1 fruit fly cellular context compared by ENCODE assay signal in genomic region chr3L:16844920-16845573, dm6.
A peak's percentile ranks its signal among the peaks of the same experiment; 100 is the strongest.
TF ChIP-seq lines count a peak whose summit lies in the region.

kud (minus strand) TSS chr3L:16844991.
Zcchc7 (plus strand) TSS chr3L:16845386.

TF ChIP-seq in whole organism, embryonic, 481 proteins besides CTCF, POLR2A, EP300 and RAD21 (continued from another document and continues in another):
- TF ChIP-seq CG13296 (GFP tag; optimal IDR thresholded peaks at IDR 0.05; lab: Kevin White, UChicago), result no peak
- TF ChIP-seq CG6791 (GFP tag; IDR thresholded peaks at IDR 0.05; lab: Robert Waterston, UW; ENCODE audit: partially characterized antibody), result no peak; the same call in 2 of the 3 replicates
- peak; percentile 28 for TF ChIP-seq fu2 (GFP tag; optimal IDR thresholded peaks at IDR 0.05; lab: Kevin White, UChicago)
- TF ChIP-seq CG15269 (tag; optimal IDR thresholded peaks at IDR 0.05; lab: Kevin White, UChicago), result no peak
- TF ChIP-seq nom (GFP tag; optimal IDR thresholded peaks at IDR 0.05; lab: Kevin White, UChicago), result peak; percentile 22
- no peak for TF ChIP-seq trh (GFP tag; optimal IDR thresholded peaks at IDR 0.05; lab: Kevin White, UChicago)
- no peak for TF ChIP-seq Stat92E (GFP tag; optimal IDR thresholded peaks at IDR 0.05; lab: Kevin White, UChicago)
- no peak for TF ChIP-seq ash1 (GFP tag; optimal IDR thresholded peaks at IDR 0.05; lab: Kevin White, UChicago)
- TF ChIP-seq CG11504 (tag; optimal IDR thresholded peaks at IDR 0.05; lab: Kevin White, UChicago), result no peak
- TF ChIP-seq Doc3 (GFP tag; IDR thresholded peaks at IDR 0.05; lab: Robert Waterston, UW; ENCODE audit: partially characterized antibody), result no peak
- no peak for TF ChIP-seq Doc2 (GFP tag; IDR thresholded peaks at IDR 0.05; lab: Robert Waterston, UW)
- TF ChIP-seq chif (GFP tag; optimal IDR thresholded peaks at IDR 0.05; lab: Kevin White, UChicago), result peak in 1 of 2 experiments; percentile 59
- peak; percentile 58 for TF ChIP-seq Dad (GFP tag; optimal IDR thresholded peaks at IDR 0.05; lab: Kevin White, UChicago)
- TF ChIP-seq sna (GFP tag; IDR thresholded peaks at IDR 0.05; lab: Robert Waterston, UW; ENCODE audit: partially characterized antibody), result peak; percentile 18; the same call in 1 of the 2 replicates
- TF ChIP-seq CG8765 (GFP tag; IDR thresholded peaks at IDR 0.05; lab: Robert Waterston, UW), result no peak
- peak; percentile 30 for TF ChIP-seq Sin3A (optimal IDR thresholded peaks at IDR 0.05; lab: Kevin White, UChicago)
- peak; percentile 21 for TF ChIP-seq CG8388 (GFP tag; optimal IDR thresholded peaks at IDR 0.05; lab: Kevin White, UChicago)
- TF ChIP-seq Dp (GFP tag; optimal IDR thresholded peaks at IDR 0.05; lab: Kevin White, UChicago), result peak; percentile 20
- peak; percentile 38 for TF ChIP-seq Bdp1 (GFP tag; optimal IDR thresholded peaks at IDR 0.05; lab: Kevin White, UChicago)
- peak; percentile 32 for TF ChIP-seq ERR (GFP tag; optimal IDR thresholded peaks at IDR 0.05; lab: Kevin White, UChicago)
- no peak for TF ChIP-seq Ravus (GFP tag; IDR thresholded peaks at IDR 0.05; lab: Robert Waterston, UW)
- no peak for TF ChIP-seq CG11398 (GFP tag; optimal IDR thresholded peaks at IDR 0.05; lab: Kevin White, UChicago)
- TF ChIP-seq slp2 (GFP tag; optimal IDR thresholded peaks at IDR 0.05; lab: Kevin White, UChicago), result no peak
- TF ChIP-seq tgo (GFP tag; IDR thresholded peaks at IDR 0.05; lab: Robert Waterston, UW), result no peak
- no peak for TF ChIP-seq bcd (GFP tag; optimal IDR thresholded peaks at IDR 0.05; lab: Kevin White, UChicago)
- peak; percentile 39 for TF ChIP-seq CHES-1-like (GFP tag; optimal IDR thresholded peaks at IDR 0.05; lab: Kevin White, UChicago)
- 0 out of 2 replicates have a peak, but pooled peaks have one; percentile 10 for TF ChIP-seq ato (GFP tag; IDR thresholded peaks at IDR 0.05; lab: Robert Waterston, UW; ENCODE audit: partially characterized antibody)
- TF ChIP-seq stc (GFP tag; IDR thresholded peaks at IDR 0.05; lab: Robert Waterston, UW), result no peak
- no peak for TF ChIP-seq CG17568 (GFP tag; optimal IDR thresholded peaks at IDR 0.05; lab: Kevin White, UChicago)
- TF ChIP-seq CG13123 (GFP tag; optimal IDR thresholded peaks at IDR 0.05; lab: Kevin White, UChicago), result peak; percentile 2
- TF ChIP-seq Neu2 (GFP tag; optimal IDR thresholded peaks at IDR 0.05; lab: Kevin White, UChicago; ENCODE audit: borderline replicate concordance), result no peak
- TF ChIP-seq Pdp1 (GFP tag; optimal IDR thresholded peaks at IDR 0.05; lab: Kevin White, UChicago), result peak in 1 of 2 experiments; percentile 52
- TF ChIP-seq lab (GFP tag; optimal IDR thresholded peaks at IDR 0.05; lab: Kevin White, UChicago), result no peak
- TF ChIP-seq CG18599 (GFP tag; optimal IDR thresholded peaks at IDR 0.05; lab: Kevin White, UChicago), result no peak
- peak; percentile 64 for TF ChIP-seq CG3281 (GFP tag; optimal IDR thresholded peaks at IDR 0.05; lab: Kevin White, UChicago)
- TF ChIP-seq CG6175 (GFP tag; IDR thresholded peaks at IDR 0.05; lab: Robert Waterston, UW), result no peak
- no peak for TF ChIP-seq caup (GFP tag; optimal IDR thresholded peaks at IDR 0.05; lab: Kevin White, UChicago; ENCODE audit: severe bottlenecking)
- no peak for TF ChIP-seq z (GFP tag; IDR thresholded peaks at IDR 0.05; lab: Robert Waterston, UW)
- no peak for TF ChIP-seq knrl (GFP tag; IDR thresholded peaks at IDR 0.05; lab: Robert Waterston, UW; ENCODE audit: partially characterized antibody)
- no peak for TF ChIP-seq btn (GFP tag; optimal IDR thresholded peaks at IDR 0.05; lab: Kevin White, UChicago)
- TF ChIP-seq Kr (GFP tag; optimal IDR thresholded peaks at IDR 0.05; lab: Kevin White, UChicago), result no peak
- TF ChIP-seq CG11695 (GFP tag; IDR thresholded peaks at IDR 0.05; lab: Robert Waterston, UW), result no peak
- peak; percentile 22; the same call in 1 of the 2 replicates for TF ChIP-seq CG14441 (GFP tag; IDR thresholded peaks at IDR 0.05; lab: Robert Waterston, UW)
- TF ChIP-seq zf30C (GFP tag; optimal IDR thresholded peaks at IDR 0.05; lab: Kevin White, UChicago), result peak; percentile 17
- TF ChIP-seq CG17612 (GFP tag; IDR thresholded peaks at IDR 0.05; lab: Robert Waterston, UW), result no peak
- TF ChIP-seq gfzf (GFP tag; optimal IDR thresholded peaks at IDR 0.05; lab: Kevin White, UChicago), result no peak
- peak; percentile 13 for TF ChIP-seq CG16863 (GFP tag; optimal IDR thresholded peaks at IDR 0.05; lab: Kevin White, UChicago)
- no peak for TF ChIP-seq H15 (GFP tag; IDR thresholded peaks at IDR 0.05; lab: Robert Waterston, UW)
- TF ChIP-seq CG7271 (tag; optimal IDR thresholded peaks at IDR 0.05; lab: Kevin White, UChicago), result no peak
- TF ChIP-seq Awh (GFP tag; IDR thresholded peaks at IDR 0.05; lab: Robert Waterston, UW), result no peak
- peak; percentile 39; the same call in 1 of the 2 replicates for TF ChIP-seq MBD-R2 (GFP tag; IDR thresholded peaks at IDR 0.05; lab: Robert Waterston, UW)
- TF ChIP-seq Bgb (GFP tag; IDR thresholded peaks at IDR 0.05; lab: Robert Waterston, UW; ENCODE audit: partially characterized antibody), result no peak
- no peak for TF ChIP-seq Hr78 (GFP tag; optimal IDR thresholded peaks at IDR 0.05; lab: Kevin White, UChicago)
- TF ChIP-seq grn (GFP tag; optimal IDR thresholded peaks at IDR 0.05; lab: Kevin White, UChicago), result no peak
- peak; percentile 39; the same call in 1 of the 2 replicates for TF ChIP-seq CG13287 (GFP tag; IDR thresholded peaks at IDR 0.05; lab: Robert Waterston, UW; ENCODE audit: partially characterized antibody)
- peak; percentile 12; the same call in 1 of the 2 replicates for TF ChIP-seq sisA (GFP tag; IDR thresholded peaks at IDR 0.05; lab: Robert Waterston, UW)
- TF ChIP-seq aop (GFP tag; IDR thresholded peaks at IDR 0.05; lab: Robert Waterston, UW), result no peak
- TF ChIP-seq ken (GFP tag; IDR thresholded peaks at IDR 0.05; lab: Robert Waterston, UW), result no peak
- no peak for TF ChIP-seq CG34422 (GFP tag; IDR thresholded peaks at IDR 0.05; lab: Robert Waterston, UW)
- no peak for TF ChIP-seq Gug (GFP tag; IDR thresholded peaks at IDR 0.05; lab: Robert Waterston, UW)
- TF ChIP-seq Myb (GFP tag; optimal IDR thresholded peaks at IDR 0.05; lab: Kevin White, UChicago), result peak; percentile 21
- no peak for TF ChIP-seq chinmo (GFP tag; IDR thresholded peaks at IDR 0.05; lab: Robert Waterston, UW; ENCODE audit: partially characterized antibody)
- no peak for TF ChIP-seq CG2875 (GFP tag; optimal IDR thresholded peaks at IDR 0.05; lab: Kevin White, UChicago)
- peak; percentile 42 for TF ChIP-seq Nf-YB (GFP tag; optimal IDR thresholded peaks at IDR 0.05; lab: Kevin White, UChicago)
- peak; percentile 43 for TF ChIP-seq CG1233 (GFP tag; optimal IDR thresholded peaks at IDR 0.05; lab: Kevin White, UChicago)
- TF ChIP-seq jing (GFP tag; optimal IDR thresholded peaks at IDR 0.05; lab: Kevin White, UChicago), result no peak
- TF ChIP-seq CG10267 (tag; optimal IDR thresholded peaks at IDR 0.05; lab: Kevin White, UChicago), result peak; percentile 69
- peak; percentile 67 for TF ChIP-seq phol (tag; optimal IDR thresholded peaks at IDR 0.05; lab: Kevin White, UChicago)
- no peak for TF ChIP-seq Hey (tag; optimal IDR thresholded peaks at IDR 0.05; lab: Kevin White, UChicago)
- no peak for TF ChIP-seq Oaz (GFP tag; IDR thresholded peaks at IDR 0.05; lab: Robert Waterston, UW)
- TF ChIP-seq CG14860 (GFP tag; IDR thresholded peaks at IDR 0.05; lab: Robert Waterston, UW; ENCODE audit: partially characterized antibody), result peak; percentile 45; the same call in 1 of the 3 replicates
- no peak for TF ChIP-seq CG10431 (GFP tag; optimal IDR thresholded peaks at IDR 0.05; lab: Kevin White, UChicago)
- TF ChIP-seq ro (GFP tag; IDR thresholded peaks at IDR 0.05; lab: Robert Waterston, UW), result no peak
- no peak for TF ChIP-seq ara (GFP tag; IDR thresholded peaks at IDR 0.05; lab: Robert Waterston, UW)
- TF ChIP-seq mirr (GFP tag; optimal IDR thresholded peaks at IDR 0.05; lab: Kevin White, UChicago), result no peak
- no peak for TF ChIP-seq dati (GFP tag; IDR thresholded peaks at IDR 0.05; lab: Robert Waterston, UW)
- no peak; the same call in none of the 3 replicates for TF ChIP-seq CG17361 (GFP tag; IDR thresholded peaks at IDR 0.05; lab: Robert Waterston, UW)
- TF ChIP-seq CG18764 (GFP tag; optimal IDR thresholded peaks at IDR 0.05; lab: Kevin White, UChicago), result no peak
- no peak for TF ChIP-seq kah (GFP tag; optimal IDR thresholded peaks at IDR 0.05; lab: Kevin White, UChicago)
- TF ChIP-seq Sox100B (GFP tag; optimal IDR thresholded peaks at IDR 0.05; lab: Kevin White, UChicago), result no peak
- no peak for TF ChIP-seq ci (GFP tag; IDR thresholded peaks at IDR 0.05; lab: Robert Waterston, UW)
- TF ChIP-seq Six4 (GFP tag; optimal IDR thresholded peaks at IDR 0.05; lab: Kevin White, UChicago), result peak; percentile 7
- TF ChIP-seq HLH54F (GFP tag; optimal IDR thresholded peaks at IDR 0.05; lab: Kevin White, UChicago), result peak; percentile 64
- TF ChIP-seq Dek (tag; optimal IDR thresholded peaks at IDR 0.05; lab: Kevin White, UChicago), result peak; percentile 66
- TF ChIP-seq CG7963 (GFP tag; IDR thresholded peaks at IDR 0.05; lab: Robert Waterston, UW; ENCODE audit: partially characterized antibody), result 0 out of 3 replicates have a peak, but pooled peaks have one; percentile 6
- no peak for TF ChIP-seq CG6254 (GFP tag; optimal IDR thresholded peaks at IDR 0.05; lab: Kevin White, UChicago)
- TF ChIP-seq CrebB (tag; optimal IDR thresholded peaks at IDR 0.05; lab: Kevin White, UChicago), result no peak
- TF ChIP-seq fru (optimal IDR thresholded peaks at IDR 0.05; lab: Kevin White, UChicago), result no peak
- peak; percentile 48 for TF ChIP-seq CG10462 (GFP tag; optimal IDR thresholded peaks at IDR 0.05; lab: Kevin White, UChicago)
- no peak for TF ChIP-seq tap (tag; optimal IDR thresholded peaks at IDR 0.05; lab: Kevin White, UChicago)
- peak; percentile 55 for TF ChIP-seq CG12104 (GFP tag; optimal IDR thresholded peaks at IDR 0.05; lab: Kevin White, UChicago)
- peak; percentile 41 for TF ChIP-seq YL-1 (GFP tag; optimal IDR thresholded peaks at IDR 0.05; lab: Kevin White, UChicago)
- peak; percentile 21 for TF ChIP-seq CG12236 (GFP tag; optimal IDR thresholded peaks at IDR 0.05; lab: Kevin White, UChicago)
- TF ChIP-seq danr (GFP tag; IDR thresholded peaks at IDR 0.05; lab: Robert Waterston, UW), result no peak
- TF ChIP-seq CG4730 (GFP tag; IDR thresholded peaks at IDR 0.05; lab: Robert Waterston, UW), result no peak
- 0 out of 2 replicates have a peak, but pooled peaks have one; percentile 7 for TF ChIP-seq Drgx (GFP tag; IDR thresholded peaks at IDR 0.05; lab: Robert Waterston, UW)
- peak; percentile 30 for TF ChIP-seq Oli (tag; optimal IDR thresholded peaks at IDR 0.05; lab: Kevin White, UChicago)
- peak; percentile 20 for TF ChIP-seq HmgZ (tag; optimal IDR thresholded peaks at IDR 0.05; lab: Kevin White, UChicago)
- 0 out of 2 replicates have a peak, but pooled peaks have one; percentile 8 for TF ChIP-seq CG11085 (GFP tag; IDR thresholded peaks at IDR 0.05; lab: Robert Waterston, UW)
- TF ChIP-seq kni (GFP tag; optimal IDR thresholded peaks at IDR 0.05; lab: Kevin White, UChicago), result no peak
- TF ChIP-seq mam (GFP tag; optimal IDR thresholded peaks at IDR 0.05; lab: Kevin White, UChicago), result peak; percentile 64
- peak; percentile 9 for TF ChIP-seq CG33213 (GFP tag; optimal IDR thresholded peaks at IDR 0.05; lab: Kevin White, UChicago)
- TF ChIP-seq H2.0 (GFP tag; IDR thresholded peaks at IDR 0.05; lab: Robert Waterston, UW), result no peak
- peak; percentile 79 for TF ChIP-seq grau (tag; optimal IDR thresholded peaks at IDR 0.05; lab: Kevin White, UChicago)
- peak; percentile 21 for TF ChIP-seq CG12299 (tag; optimal IDR thresholded peaks at IDR 0.05; lab: Kevin White, UChicago)
- TF ChIP-seq CG2202 (tag; optimal IDR thresholded peaks at IDR 0.05; lab: Kevin White, UChicago), result no peak
- no peak for TF ChIP-seq ab (GFP tag; optimal IDR thresholded peaks at IDR 0.05; lab: Kevin White, UChicago)
- TF ChIP-seq gro (GFP tag; optimal IDR thresholded peaks at IDR 0.05; lab: Kevin White, UChicago), result peak; percentile 33
- peak; percentile 42 for TF ChIP-seq ems (GFP tag; optimal IDR thresholded peaks at IDR 0.05; lab: Kevin White, UChicago)
- TF ChIP-seq CoRest (tag; optimal IDR thresholded peaks at IDR 0.05; lab: Kevin White, UChicago), result peak; percentile 85
- peak; percentile 77 for TF ChIP-seq CG9727 (GFP tag; optimal IDR thresholded peaks at IDR 0.05; lab: Kevin White, UChicago)
- TF ChIP-seq E2f2 (GFP tag; IDR thresholded peaks at IDR 0.05; lab: Robert Waterston, UW), result peak; percentile 27; the same call in 1 of the 2 replicates
- peak; percentile 62 for TF ChIP-seq Fer3 (tag; optimal IDR thresholded peaks at IDR 0.05; lab: Kevin White, UChicago)
- TF ChIP-seq CG11456 (GFP tag; IDR thresholded peaks at IDR 0.05; lab: Robert Waterston, UW), result no peak
- TF ChIP-seq CG10654 (GFP tag; optimal IDR thresholded peaks at IDR 0.05; lab: Kevin White, UChicago), result peak; percentile 42
- TF ChIP-seq ac (GFP tag; optimal IDR thresholded peaks at IDR 0.05; lab: Kevin White, UChicago), result no peak
- TF ChIP-seq Opbp (GFP tag; IDR thresholded peaks at IDR 0.05; lab: Robert Waterston, UW; ENCODE audit: partially characterized antibody), result no peak
- peak; percentile 38 for TF ChIP-seq kay (GFP tag; optimal IDR thresholded peaks at IDR 0.05; lab: Kevin White, UChicago)
- peak; percentile 64 for TF ChIP-seq ewg (GFP tag; optimal IDR thresholded peaks at IDR 0.05; lab: Kevin White, UChicago)
- TF ChIP-seq CG17328 (GFP tag; IDR thresholded peaks at IDR 0.05; lab: Robert Waterston, UW), result 0 out of 2 replicates have a peak, but pooled peaks have one; percentile 10
- TF ChIP-seq NC2β (GFP tag; optimal IDR thresholded peaks at IDR 0.05; lab: Kevin White, UChicago), result peak; percentile 12
- TF ChIP-seq CG10274 (GFP tag; optimal IDR thresholded peaks at IDR 0.05; lab: Kevin White, UChicago), result no peak
- TF ChIP-seq twi (tag; optimal IDR thresholded peaks at IDR 0.05; lab: Kevin White, UChicago), result peak; percentile 48
- TF ChIP-seq Fer1 (GFP tag; optimal IDR thresholded peaks at IDR 0.05; lab: Kevin White, UChicago), result peak; percentile 70
- peak; percentile 44; the same call in 1 of the 2 replicates for TF ChIP-seq nerfin-2 (GFP tag; IDR thresholded peaks at IDR 0.05; lab: Robert Waterston, UW; ENCODE audit: partially characterized antibody)
- TF ChIP-seq gem (tag; optimal IDR thresholded peaks at IDR 0.05; lab: Kevin White, UChicago), result no peak
- TF ChIP-seq cg (GFP tag; optimal IDR thresholded peaks at IDR 0.05; lab: Kevin White, UChicago), result no peak
- TF ChIP-seq Nf-YA (GFP tag; IDR thresholded peaks at IDR 0.05; lab: Robert Waterston, UW), result no peak
- peak; percentile 37 for TF ChIP-seq CG4617 (GFP tag; optimal IDR thresholded peaks at IDR 0.05; lab: Kevin White, UChicago; ENCODE audit: borderline replicate concordance)
- peak; percentile 50 for TF ChIP-seq CG18011 (GFP tag; optimal IDR thresholded peaks at IDR 0.05; lab: Kevin White, UChicago)
